Worm (Caenorhabditis elegans) whole organism, young adult: Measurements from ENCODE around the gene ceeh-1.
A peak's percentile ranks its signal among the peaks of the same experiment; 100 is the strongest.

ENCODE experiments used
- B0035.1 ChIP-seq: sonication (generic microtip); optimal IDR thresholded peaks from 2 replicates; lab custom pipeline; 2016; ENCODE audit warnings: missing genetic modification characterization, mild to moderate bottlenecking, missing compliant biosample characterization, missing genotype, missing genetic modification reagents
- C17E4.6 ChIP-seq: fragments of 200-800 bp; sonication (Bioruptor generic); IDR thresholded peaks from 2 replicates; pipeline ENCODE4 v1.3.6; 2022; ENCODE audit warnings: missing genetic modification reagents, missing genetic modification characterization, missing compliant biosample characterization
- K11D2.4 ChIP-seq: fragments of 200-800 bp; sonication (Bioruptor generic); IDR thresholded peaks from 2 replicates; pipeline ENCODE4 v1.3.6; 2022; ENCODE audit warnings: missing genetic modification reagents, missing genetic modification characterization, missing compliant biosample characterization
- Y56A3A.18 ChIP-seq: fragments of 200-800 bp; sonication (Bioruptor generic); IDR thresholded peaks from 2 replicates; pipeline ENCODE4 v1.3.6; 2022; ENCODE audit warnings: missing genetic modification reagents, missing genetic modification characterization, missing compliant biosample characterization
- Y95B8A.8 ChIP-seq: fragments of 200-800 bp; sonication (Bioruptor generic); IDR thresholded peaks from 2 replicates; pipeline ENCODE4 v1.3.6; 2022; ENCODE audit warnings: missing genetic modification reagents, missing genetic modification characterization, missing compliant biosample characterization
- ama-1 ChIP-seq, 3 experiments: fragments of 150-350 bp in 1 of 3; sonication (generic microtip) in 2 of 3; optimal IDR thresholded peaks; 2 replicates each; lab custom pipeline; 2014 to 2018; ENCODE audit warnings: missing biosample characterization in 2 of 3, missing genetic modification characterization in 2 of 3, missing genetic modification reagents in 2 of 3
- atf-7 ChIP-seq: sonication (generic microtip); optimal IDR thresholded peaks from 2 replicates; lab custom pipeline; 2017; ENCODE audit warnings: mild to moderate bottlenecking, missing genetic modification characterization, missing compliant biosample characterization
- bed-1 ChIP-seq: fragments of 200-800 bp; sonication (Bioruptor generic); IDR thresholded peaks from 2 replicates; pipeline ENCODE4 v1.3.6; 2022; ENCODE audit warnings: missing genetic modification reagents, missing genetic modification characterization, missing compliant biosample characterization
- gei-17 ChIP-seq: fragments of 200-800 bp; sonication (Bioruptor generic); optimal IDR thresholded peaks from 2 replicates; lab custom pipeline; 2018; ENCODE audit warnings: mild to moderate bottlenecking, missing genetic modification characterization, missing compliant biosample characterization
- hmg-1.2 ChIP-seq: fragments of 200-800 bp; sonication (Bioruptor generic); IDR thresholded peaks from 2 replicates; pipeline ENCODE4 v1.3.6; 2022; ENCODE audit warnings: missing genetic modification reagents, missing genetic modification characterization, missing compliant biosample characterization
- unc-62 ChIP-seq: fragments of 150-350 bp; optimal IDR thresholded peaks from 2 replicates; lab custom pipeline; 2014; ENCODE audit warnings: missing biosample characterization, missing genetic modification reagents, missing genetic modification characterization

- TF ChIP-seq hmg-1.2 (no peak), gei-17 (GFP tag; lab: Kevin White, UChicago) (no peak), atf-7 (no peak), Y56A3A.18 (GFP tag; lab: Robert Waterston, UW) (no peak), B0035.1 (tag; lab: Kevin White, UChicago) (no peak), Y95B8A.8 (GFP tag; lab: Robert Waterston, UW) (no peak), unc-62 (GFP tag; lab: Kevin White, UChicago) (peak; percentile 26), C17E4.6 (GFP tag; lab: Robert Waterston, UW) (no peak), ama-1 (optimal IDR thresholded peaks at IDR 0.05; lab: Kevin White, UChicago) (no peak), ama-1 (GFP tag; optimal IDR thresholded peaks at IDR 0.05; lab: Kevin White, UChicago) (no peak), bed-1 (GFP tag; lab: Robert Waterston, UW) (no peak), K11D2.4 (GFP tag; lab: Robert Waterston, UW) (no peak)
Observed at ce11 chrIII:873432-873831, 41.4 kb upstream of the ceeh-1 start, which contains the start of gene clc-19.
